Worm (Caenorhabditis elegans) whole organism, L4 larva: ENCODE results near the gene F15B9.8.
A peak's percentile ranks its signal among the peaks of the same experiment; 100 is the strongest.

ENCODE experiments used
- D1046.2 ChIP-seq: fragments of 200-800 bp; sonication (Bioruptor generic); IDR thresholded peaks from 2 replicates; pipeline ENCODE4 v1.3.6; 2022; ENCODE audit warnings: missing genetic modification characterization, missing compliant biosample characterization
- F37D6.2 ChIP-seq: sonication (generic microtip); optimal IDR thresholded peaks from 2 replicates; lab custom pipeline; 2016; ENCODE audit warnings: mild to moderate bottlenecking, missing genetic modification characterization, missing compliant biosample characterization
- T26A8.4 ChIP-seq: fragments of 200-800 bp; sonication (Bioruptor generic); IDR thresholded peaks from 2 replicates; pipeline ENCODE4 v1.3.6; 2022; ENCODE audit warnings: missing genetic modification characterization, missing compliant biosample characterization
- Y105C5A.15 ChIP-seq: fragments of 200-800 bp; sonication (Bioruptor generic); IDR thresholded peaks from 2 replicates; pipeline ENCODE4 v1.3.6; 2022; ENCODE audit warnings: missing genetic modification characterization, missing compliant biosample characterization
- Y75B8A.6 ChIP-seq: fragments of 200-800 bp; sonication (Bioruptor generic); IDR thresholded peaks from 2 replicates; pipeline ENCODE4 v1.3.6; 2022; ENCODE audit warnings: missing genetic modification reagents, missing genetic modification characterization, missing compliant biosample characterization
- arid-1 ChIP-seq: fragments of 200-800 bp; sonication (Bioruptor generic); conservative IDR thresholded peaks from 2 replicates; pipeline ENCODE4 v1.3.6; 2022; ENCODE audit warnings: missing genetic modification reagents, missing genetic modification characterization, missing compliant biosample characterization
- cey-2 ChIP-seq: sonication (generic microtip); optimal IDR thresholded peaks from 3 replicates; lab custom pipeline; 2017; ENCODE audit warnings: missing genetic modification characterization, mild to moderate bottlenecking, missing compliant biosample characterization, antibody characterized with exemption, borderline replicate concordance; ENCODE audit not compliant: insufficient read depth
- ctbp-1 ChIP-seq: fragments of 200-800 bp; sonication (Bioruptor generic); IDR thresholded peaks from 2 replicates; pipeline ENCODE4 v1.3.6; 2022; ENCODE audit warnings: missing genetic modification reagents, missing genetic modification characterization, missing compliant biosample characterization
- daf-12 ChIP-seq: fragments of 150-350 bp; optimal IDR thresholded peaks from 2 replicates; lab custom pipeline; 2014; ENCODE audit warnings: missing biosample characterization, missing genetic modification reagents, missing genetic modification characterization
- daf-16 ChIP-seq, 3 experiments: sonication (generic microtip); optimal IDR thresholded peaks; 2 replicates each; lab custom pipeline; 2016 to 2017; ENCODE audit warnings: missing genetic modification characterization in 3 of 3, missing genetic modification reagents in 3 of 3, mild to moderate bottlenecking in 2 of 3, missing compliant biosample characterization in 2 of 3, missing biosample characterization in 1 of 3, moderate library complexity in 1 of 3
- dmd-9 ChIP-seq: fragments of 200-800 bp; sonication (Bioruptor generic); IDR thresholded peaks from 2 replicates; pipeline ENCODE4 v1.3.6; 2022; ENCODE audit warnings: missing genetic modification reagents, missing genetic modification characterization, missing compliant biosample characterization
- dpl-1 ChIP-seq: fragments of 150-350 bp; optimal IDR thresholded peaks from 2 replicates; lab custom pipeline; 2014; ENCODE audit warnings: missing biosample characterization, missing genetic modification reagents, missing genetic modification characterization
- dve-1 ChIP-seq: sonication (generic microtip); optimal IDR thresholded peaks from 2 replicates; lab custom pipeline; 2017; ENCODE audit warnings: antibody characterized with exemption, mild to moderate bottlenecking, missing genetic modification characterization, missing compliant biosample characterization; ENCODE audit not compliant: insufficient read depth
- hif-1 ChIP-seq, 2 experiments: sonication (generic microtip); optimal IDR thresholded peaks; 2 replicates each; lab custom pipeline; 2016 to 2017; ENCODE audit warnings: missing compliant biosample characterization in 2 of 2, missing genetic modification characterization in 2 of 2, missing genetic modification reagents in 2 of 2, missing genotype in 2 of 2, mild to moderate bottlenecking in 1 of 2
- hlh-11 ChIP-seq: fragments of 200-800 bp; sonication (Bioruptor generic); optimal IDR thresholded peaks from 2 replicates; lab custom pipeline; 2018; ENCODE audit warnings: mild to moderate bottlenecking, missing genetic modification characterization, missing compliant biosample characterization
- hlh-30 ChIP-seq: sonication (generic microtip); optimal IDR thresholded peaks from 2 replicates; lab custom pipeline; 2017; ENCODE audit warnings: antibody characterized with exemption, mild to moderate bottlenecking, missing genetic modification characterization, missing compliant biosample characterization; ENCODE audit not compliant: insufficient read depth
- hmg-1.1 ChIP-seq: fragments of 200-800 bp; sonication (Bioruptor generic); IDR thresholded peaks from 2 replicates; pipeline ENCODE4 v1.3.6; 2022; ENCODE audit warnings: missing genetic modification reagents, missing genetic modification characterization, missing compliant biosample characterization
- jun-1 ChIP-seq: fragments of 150-350 bp; optimal IDR thresholded peaks from 2 replicates; lab custom pipeline; 2014; ENCODE audit warnings: missing biosample characterization, missing genetic modification reagents, missing genetic modification characterization
- lim-7 ChIP-seq: fragments of 200-800 bp; sonication (Bioruptor generic); IDR thresholded peaks from 2 replicates; pipeline ENCODE4 v1.3.6; 2022; ENCODE audit warnings: missing genetic modification characterization, missing compliant biosample characterization
- lin-1 ChIP-seq: fragments of 200-800 bp; sonication (Bioruptor generic); IDR thresholded peaks from 2 replicates; pipeline ENCODE4 v1.3.6; 2022; ENCODE audit warnings: missing genetic modification reagents, missing genetic modification characterization, missing compliant biosample characterization
- lin-29 ChIP-seq: fragments of 200-800 bp; sonication (Bioruptor generic); IDR thresholded peaks from 2 replicates; pipeline ENCODE4 v1.3.6; 2022; ENCODE audit warnings: missing genetic modification reagents, missing genetic modification characterization, missing compliant biosample characterization
- lsy-2 ChIP-seq, 2 experiments: fragments of 150-350 bp in 1 of 2; sonication (generic microtip) in 1 of 2; optimal IDR thresholded peaks; 2 replicates each; lab custom pipeline; 2014 to 2017; ENCODE audit warnings: missing biosample characterization in 2 of 2, missing genetic modification characterization in 2 of 2
- madf-5 ChIP-seq, 2 experiments: fragments of 200-800 bp; sonication (Bioruptor generic); IDR thresholded peaks; 2 replicates each; pipeline ENCODE4 v1.3.6; 2022; ENCODE audit warnings: missing compliant biosample characterization in 2 of 2, missing genetic modification characterization in 2 of 2
- madf-9 ChIP-seq: fragments of 200-800 bp; sonication (Bioruptor generic); conservative IDR thresholded peaks from 2 replicates; pipeline ENCODE4 v1.3.6; 2022; ENCODE audit warnings: missing genetic modification reagents, missing genetic modification characterization, missing compliant biosample characterization
- mdt-29 ChIP-seq: fragments of 200-800 bp; sonication (Bioruptor generic); IDR thresholded peaks from 2 replicates; pipeline ENCODE4 v1.3.6; 2022; ENCODE audit warnings: missing genetic modification reagents, missing genetic modification characterization, missing compliant biosample characterization
- mep-1 ChIP-seq: fragments of 150-350 bp; sonication (generic microtip); optimal IDR thresholded peaks from 3 replicates; lab custom pipeline; 2014; ENCODE audit warnings: missing biosample characterization, missing genetic modification characterization
- mes-2 ChIP-seq: sonication (generic microtip); optimal IDR thresholded peaks from 2 replicates; lab custom pipeline; 2016; ENCODE audit warnings: missing genotype, mild to moderate bottlenecking, missing genetic modification characterization, missing compliant biosample characterization; ENCODE audit not compliant: poor library complexity, severe bottlenecking
- mxl-2 ChIP-seq: fragments of 200-800 bp; sonication (Bioruptor generic); conservative IDR thresholded peaks from 2 replicates; pipeline ENCODE4 v1.3.6; 2022; ENCODE audit warnings: missing genetic modification reagents, missing genetic modification characterization, missing compliant biosample characterization
- mxl-3 ChIP-seq: fragments of 200-800 bp; sonication (Bioruptor generic); optimal IDR thresholded peaks from 2 replicates; lab custom pipeline; 2018; ENCODE audit warnings: mild to moderate bottlenecking, missing genetic modification characterization, missing compliant biosample characterization
- nhr-102 ChIP-seq: sonication (generic microtip); optimal IDR thresholded peaks from 2 replicates; lab custom pipeline; 2016; ENCODE audit warnings: mild to moderate bottlenecking, missing genetic modification characterization, moderate library complexity, missing compliant biosample characterization
- nhr-42 ChIP-seq: fragments of 200-800 bp; sonication (Bioruptor generic); IDR thresholded peaks from 2 replicates; pipeline ENCODE4 v1.3.6; 2022; ENCODE audit warnings: missing genetic modification characterization, missing compliant biosample characterization
- nhr-48 ChIP-seq: sonication (generic microtip); optimal IDR thresholded peaks from 2 replicates; lab custom pipeline; 2016; ENCODE audit warnings: mild to moderate bottlenecking, missing genetic modification characterization, missing compliant biosample characterization
- nhr-77 ChIP-seq: fragments of 150-350 bp; optimal IDR thresholded peaks from 2 replicates; lab custom pipeline; 2014; ENCODE audit warnings: missing biosample characterization, missing genetic modification characterization
- rbr-2 ChIP-seq: sonication (generic microtip); optimal IDR thresholded peaks from 2 replicates; lab custom pipeline; 2016; ENCODE audit warnings: missing genotype, missing genetic modification characterization, missing compliant biosample characterization
- saeg-2 ChIP-seq: fragments of 200-800 bp; sonication (Bioruptor generic); IDR thresholded peaks from 2 replicates; pipeline ENCODE4 v1.3.6; 2022; ENCODE audit warnings: missing genetic modification reagents, missing genetic modification characterization, missing compliant biosample characterization
- snpc-1.2 ChIP-seq: fragments of 200-800 bp; sonication (Bioruptor generic); IDR thresholded peaks from 2 replicates; pipeline ENCODE4 v1.3.6; 2022; ENCODE audit warnings: missing genetic modification reagents, missing genetic modification characterization, missing compliant biosample characterization
- spr-1 ChIP-seq: sonication (generic microtip); optimal IDR thresholded peaks from 2 replicates; lab custom pipeline; 2016; ENCODE audit warnings: mild to moderate bottlenecking, missing genetic modification characterization, missing compliant biosample characterization
- tra-1 ChIP-seq: fragments of 200-800 bp; sonication (Bioruptor generic); IDR thresholded peaks from 2 replicates; pipeline ENCODE4 v1.3.6; 2022; ENCODE audit warnings: missing genetic modification reagents, missing genetic modification characterization, missing compliant biosample characterization
- unc-130 ChIP-seq: sonication (generic microtip); optimal IDR thresholded peaks from 2 replicates; lab custom pipeline; 2016; ENCODE audit warnings: missing genetic modification reagents, missing genetic modification characterization, missing compliant biosample characterization
- unc-62 ChIP-seq, 3 experiments: fragments of 150-350 bp in 1 of 3; sonication (generic microtip); optimal IDR thresholded peaks in 2 of 3; peaks in 1 of 3; 1 replicate in 1 of 3; 2 replicates in 2 of 3; lab custom pipeline; 2014 to 2017; ENCODE audit warnings: missing biosample characterization in 3 of 3, missing genetic modification characterization in 3 of 3, missing genetic modification reagents in 3 of 3, missing genotype in 1 of 3
- vab-7 ChIP-seq: fragments of 200-800 bp; sonication (Bioruptor generic); IDR thresholded peaks from 2 replicates; pipeline ENCODE4 v1.3.6; 2022; ENCODE audit warnings: missing genetic modification reagents, missing genetic modification characterization, missing compliant biosample characterization
- zfp-2 ChIP-seq: sonication (generic microtip); optimal IDR thresholded peaks from 2 replicates; lab custom pipeline; 2016; ENCODE audit warnings: mild to moderate bottlenecking, missing genetic modification characterization, missing compliant biosample characterization
- zfp-3 ChIP-seq: fragments of 200-800 bp; sonication (Bioruptor generic); conservative IDR thresholded peaks from 2 replicates; pipeline ENCODE4 v1.3.6; 2022; ENCODE audit warnings: missing genetic modification reagents, missing genetic modification characterization, missing compliant biosample characterization
- ztf-11 ChIP-seq: fragments of 150-350 bp; optimal IDR thresholded peaks from 2 replicates; lab custom pipeline; 2014; ENCODE audit warnings: missing biosample characterization, missing genetic modification characterization

The F15B9.8 gene

DNA sequence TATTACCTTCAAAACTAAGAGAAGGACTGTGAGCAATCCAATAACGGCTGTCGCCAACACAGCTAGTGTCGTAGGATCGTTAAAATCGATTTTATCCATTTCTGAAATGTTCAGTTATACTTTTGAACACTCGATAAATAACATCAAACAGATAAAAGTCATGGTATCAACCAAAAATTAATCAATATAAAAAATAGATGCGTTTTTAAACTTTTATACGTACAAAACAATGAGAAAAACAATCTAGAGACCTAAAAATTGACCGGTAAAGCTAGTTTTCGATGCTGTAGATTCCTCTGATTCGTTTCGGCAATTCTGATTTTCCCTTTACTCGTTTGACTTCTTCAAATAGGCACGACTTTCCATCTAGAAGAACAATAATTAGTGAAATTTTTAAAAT, 21.2 kb upstream of the F15B9.8 start, which contains the start of gene R186.3:
Gene R186.3, minus strand, starts transcription at position 101 of the 400 bp plus-strand sequence.
- no peak for TF ChIP-seq dmd-9 (GFP tag; lab: Robert Waterston, UW)
- TF ChIP-seq madf-9 (GFP tag; lab: Robert Waterston, UW) = no peak
- TF ChIP-seq mdt-29 = no peak
- no peak for TF ChIP-seq jun-1 (tag; lab: Kevin White, UChicago)
- TF ChIP-seq hlh-30 (tag; lab: Kevin White, UChicago) = no peak
- no peak for TF ChIP-seq unc-62 (GFP tag; optimal IDR thresholded peaks at IDR 0.05 in 1 of 2; lab: Kevin White, UChicago)
- no peak for TF ChIP-seq unc-62 (tag; optimal IDR thresholded peaks at IDR 0.05; lab: Kevin White, UChicago)
- TF ChIP-seq snpc-1.2 (GFP tag; lab: Robert Waterston, UW) = no peak
- no peak for TF ChIP-seq cey-2
- TF ChIP-seq ztf-11 (tag; lab: Kevin White, UChicago) = no peak
- no peak for TF ChIP-seq Y105C5A.15
- TF ChIP-seq hif-1 (tag; optimal IDR thresholded peaks at IDR 0.05; lab: Kevin White, UChicago) = no peak
- TF ChIP-seq daf-12 (tag; lab: Kevin White, UChicago) = no peak
- TF ChIP-seq zfp-3 (GFP tag; lab: Robert Waterston, UW) = no peak
- TF ChIP-seq lsy-2 (tag; optimal IDR thresholded peaks at IDR 0.05; lab: Kevin White, UChicago) = no peak

DNA sequence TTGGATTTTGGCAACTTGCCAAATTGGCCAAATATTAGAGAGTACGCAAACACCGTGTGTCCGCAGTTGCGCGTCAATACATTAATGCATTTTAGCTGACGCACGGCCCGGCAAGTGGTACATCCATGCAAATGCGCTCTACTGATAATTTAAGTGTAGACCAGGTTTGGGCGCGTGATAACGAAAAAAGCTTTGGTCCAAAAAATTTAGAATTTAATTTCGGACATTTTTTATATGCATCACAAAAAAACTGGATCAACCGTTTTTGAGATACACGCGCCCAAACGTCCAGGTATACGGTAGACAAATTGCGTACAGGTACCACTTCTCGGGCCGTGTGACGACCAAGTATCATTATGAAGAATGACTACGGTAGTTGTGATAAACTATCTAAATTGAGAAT, 20.4 kb upstream of the F15B9.8 start, which contains the start of gene R186.8:
Gene R186.8, minus strand, starts transcription at position 58 of the 403 bp plus-strand sequence.
- TF ChIP-seq nhr-102 (tag; lab: Kevin White, UChicago) (peak; percentile 58), dmd-9 (GFP tag; lab: Robert Waterston, UW) (peak; percentile 81), mxl-2 (GFP tag; lab: Robert Waterston, UW) (peak; percentile 62), rbr-2 (peak; percentile 86), D1046.2 (GFP tag; lab: Robert Waterston, UW) (0 out of 2 replicates have a peak, but pooled peaks have one; percentile 41), tra-1 (GFP tag; lab: Robert Waterston, UW) (peak; percentile 85), hif-1 (tag; optimal IDR thresholded peaks at IDR 0.05; lab: Kevin White, UChicago) (peak in 1 of 2 experiments; percentile 56), unc-130 (GFP tag; lab: Kevin White, UChicago) (peak; percentile 66), nhr-77 (peak; percentile 54), spr-1 (tag; lab: Kevin White, UChicago) (peak; percentile 47), madf-5 (GFP tag; IDR thresholded peaks at IDR 0.05; lab: Robert Waterston, UW) (peak in 1 of 2 experiments; percentile 48; a peak in 1 of 4 replicates), saeg-2 (GFP tag; lab: Robert Waterston, UW) (0 out of 2 replicates have a peak, but pooled peaks have one; percentile 14), lsy-2 (tag; optimal IDR thresholded peaks at IDR 0.05; lab: Kevin White, UChicago) (peak in 1 of 2 experiments; percentile 93), hlh-11 (tag; lab: Kevin White, UChicago) (peak; percentile 79), zfp-2 (tag; lab: Kevin White, UChicago) (peak; percentile 72), mes-2 (peak; percentile 79), dpl-1 (GFP tag; lab: Kevin White, UChicago) (peak; percentile 58), lin-29 (GFP tag; lab: Robert Waterston, UW) (peak; percentile 70), nhr-42 (peak; percentile 88), lin-1 (GFP tag; lab: Robert Waterston, UW) (peak; percentile 12; the same call in 1 of the 2 replicates), F37D6.2 (tag; lab: Kevin White, UChicago) (peak; percentile 37), mep-1 (tag; lab: Kevin White, UChicago) (peak; percentile 74), madf-9 (GFP tag; lab: Robert Waterston, UW) (peak; percentile 70; the same call in 1 of the 2 replicates), vab-7 (peak; percentile 71; the same call in 1 of the 2 replicates), mxl-3 (GFP tag; lab: Kevin White, UChicago) (peak; percentile 44), hmg-1.1 (GFP tag; lab: Robert Waterston, UW) (peak; percentile 86), lim-7 (GFP tag; lab: Robert Waterston, UW) (0 out of 2 replicates have a peak, but pooled peaks have one; percentile 10), nhr-48 (peak; percentile 60), daf-16 (GFP tag; optimal IDR thresholded peaks at IDR 0.05; lab: Kevin White, UChicago) (peak in 1 of 2 experiments; percentile 21), daf-16 (tag; optimal IDR thresholded peaks at IDR 0.05; lab: Kevin White, UChicago) (peak; percentile 35), T26A8.4 (GFP tag; lab: Robert Waterston, UW) (peak; percentile 87; the same call in 1 of the 2 replicates), arid-1 (GFP tag; lab: Robert Waterston, UW) (peak; percentile 72), Y75B8A.6 (GFP tag; lab: Robert Waterston, UW) (peak; percentile 45; the same call in 1 of the 2 replicates), dve-1 (peak; percentile 53), ctbp-1 (GFP tag; lab: Robert Waterston, UW) (peak; percentile 69; the same call in 1 of the 2 replicates), hlh-30 (tag; lab: Kevin White, UChicago) (peak; percentile 43)
